Worm (Caenorhabditis elegans): Measurements from ENCODE around the gene nasp-1.
A peak's percentile ranks its signal among the peaks of the same experiment; 100 is the strongest.

Gene nasp-1

DNA sequence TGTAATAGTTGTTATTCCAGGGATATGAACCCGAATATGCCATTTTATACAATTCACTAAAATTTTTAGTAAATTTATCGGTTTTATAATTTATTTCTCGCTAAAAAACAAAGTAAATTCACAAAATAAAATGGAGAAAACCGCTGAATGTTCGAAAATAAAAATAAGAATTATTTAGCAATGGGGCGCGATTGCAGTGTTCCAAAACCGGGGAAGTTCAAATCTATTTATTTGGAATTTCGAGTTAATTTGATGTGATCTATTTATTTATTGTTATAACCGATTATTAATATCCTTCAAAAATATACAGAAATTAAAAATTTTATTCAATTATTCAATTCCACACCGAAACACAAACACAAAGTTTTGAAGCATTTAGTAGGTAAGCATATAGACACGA is 26.1 kb downstream of the nasp-1 start, which contains the start of gene F40F8.11:
TSS of gene F40F8.11 (minus strand) at position 49 of the 400 bp plus-strand sequence.
- TF ChIP-seq cnd-1 (tag; optimal IDR thresholded peaks at IDR 0.05) (no peak), mls-2 (tag; optimal IDR thresholded peaks at IDR 0.05) (no peak), M03D4.4 (tag; optimal IDR thresholded peaks at IDR 0.05) (no peak), lsy-2 (tag; optimal IDR thresholded peaks at IDR 0.05) (peak; percentile 59), tbx-8 (GFP tag; optimal IDR thresholded peaks at IDR 0.05) (no peak), ces-1 (GFP tag; optimal IDR thresholded peaks at IDR 0.05) (peak; percentile 6), ceh-39 (tag; optimal IDR thresholded peaks at IDR 0.05) (peak; percentile 4), unc-120 (tag; optimal IDR thresholded peaks at IDR 0.05; ENCODE audit: poor library complexity, severe bottlenecking) (peak; percentile 27), bed-3 (GFP tag; optimal IDR thresholded peaks at IDR 0.05) (no peak), zip-8 (tag; optimal IDR thresholded peaks at IDR 0.05) (no peak), nhr-237 (tag; optimal IDR thresholded peaks at IDR 0.05) (peak; percentile 3), blmp-1 (tag; optimal IDR thresholded peaks at IDR 0.05) (peak; percentile 4), ceh-43 (GFP tag; optimal IDR thresholded peaks at IDR 0.05) (no peak), hlh-1 (tag; optimal IDR thresholded peaks at IDR 0.05) (no peak)

DNA sequence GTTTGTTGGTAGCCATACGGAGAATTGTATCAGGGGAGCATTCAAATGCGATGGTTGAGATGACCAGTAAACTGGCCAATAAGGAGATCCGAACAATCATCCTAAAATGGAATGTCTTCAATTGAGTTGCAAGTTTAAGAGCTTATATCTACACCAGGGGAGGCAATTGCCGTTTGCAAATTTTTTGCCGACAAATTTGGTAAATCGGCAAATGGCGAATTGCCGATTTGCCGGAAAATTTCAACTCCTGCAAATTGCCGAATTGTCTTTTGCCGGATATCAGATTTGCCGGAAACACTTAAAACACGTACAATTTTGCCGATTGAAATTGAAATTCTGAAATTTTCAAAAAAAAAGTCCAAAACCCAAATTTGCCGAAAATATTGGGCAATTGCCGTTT is 28.4 kb downstream of the nasp-1 start, which contains the start of gene F40F8.5:
TSS of gene F40F8.5 (minus strand) at position 101 of the 400 bp plus-strand sequence.
- TF ChIP-seq nhr-12 (tag; optimal IDR thresholded peaks at IDR 0.05) = no peak
- TF ChIP-seq lsy-2 (tag; optimal IDR thresholded peaks at IDR 0.05) = no peak
- TF ChIP-seq unc-62 (GFP tag; optimal IDR thresholded peaks at IDR 0.05) = no peak
- TF ChIP-seq ces-1 (GFP tag; optimal IDR thresholded peaks at IDR 0.05) = no peak
- TF ChIP-seq mab-5 (tag; optimal IDR thresholded peaks at IDR 0.05) = no peak
- no peak for TF ChIP-seq mls-2 (tag; optimal IDR thresholded peaks at IDR 0.05)
- no peak for TF ChIP-seq drap-1 (GFP tag; optimal IDR thresholded peaks at IDR 0.05)
- no peak for TF ChIP-seq ham-2 (GFP tag; optimal IDR thresholded peaks at IDR 0.05)
- no peak for TF ChIP-seq sem-2 (GFP tag; optimal IDR thresholded peaks at IDR 0.05)
- TF ChIP-seq cnd-1 (tag; optimal IDR thresholded peaks at IDR 0.05) = no peak
- TF ChIP-seq lin-13 (tag; optimal IDR thresholded peaks at IDR 0.05) = no peak
- TF ChIP-seq mep-1 (tag; optimal IDR thresholded peaks at IDR 0.05) = no peak
- TF ChIP-seq lin-32 (GFP tag; optimal IDR thresholded peaks at IDR 0.05) = no peak
- no peak for TF ChIP-seq blmp-1 (tag; optimal IDR thresholded peaks at IDR 0.05)
- TF ChIP-seq bed-3 (GFP tag; optimal IDR thresholded peaks at IDR 0.05) = no peak
- TF ChIP-seq sptf-1 (tag; optimal IDR thresholded peaks at IDR 0.05) = no peak
- no peak for TF ChIP-seq snpc-4 (tag; optimal IDR thresholded peaks at IDR 0.05)

DNA sequence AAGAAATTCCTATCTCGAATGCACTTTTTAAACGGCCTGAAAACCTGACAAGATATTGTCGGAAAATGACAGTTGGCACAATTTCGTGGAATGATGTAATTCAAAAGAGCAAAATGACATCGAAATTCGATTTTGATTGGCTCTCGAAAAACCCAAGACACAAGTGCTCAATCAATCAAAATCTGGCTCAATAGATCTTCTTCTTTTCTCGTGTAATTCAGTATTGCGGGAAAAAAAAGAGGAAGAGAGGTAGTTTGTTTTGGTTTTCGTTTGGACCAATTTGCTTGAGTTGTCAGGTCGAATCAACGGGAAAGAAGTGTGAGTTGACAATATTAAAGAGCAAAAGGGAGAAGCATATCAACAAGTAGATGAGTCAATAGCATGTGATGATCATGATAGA is 29.4 kb downstream of the nasp-1 start:
- TF ChIP-seq unc-62 (GFP tag; optimal IDR thresholded peaks at IDR 0.05) (peak; percentile 78), nhr-76 (tag; optimal IDR thresholded peaks at IDR 0.05) (no peak)

DNA sequence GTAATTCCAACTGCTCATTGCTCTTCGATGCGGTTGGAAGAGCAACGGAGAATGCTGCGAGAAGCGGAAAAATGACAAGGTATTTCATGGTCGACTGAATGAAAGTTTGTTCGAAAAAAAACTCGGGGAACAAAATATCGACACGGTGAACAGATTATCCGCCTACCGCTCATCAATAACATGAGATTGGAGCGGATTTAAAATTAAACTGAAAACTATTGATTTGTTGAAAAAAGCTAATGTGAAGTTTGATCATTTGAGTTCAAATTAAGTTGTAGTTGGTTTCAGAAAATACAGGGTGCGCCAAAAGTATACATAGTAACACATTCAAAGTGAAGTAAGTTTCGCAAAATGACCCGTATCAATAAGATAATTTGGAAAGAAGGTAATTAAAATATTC is 33.7 kb downstream of the nasp-1 start, which contains the start of gene F40F8.4:
TSS of gene F40F8.4 (minus strand) at position 101 of the 400 bp plus-strand sequence.
- TF ChIP-seq ceh-83 (GFP tag; optimal IDR thresholded peaks at IDR 0.05) (no peak), nhr-76 (tag; optimal IDR thresholded peaks at IDR 0.05) (no peak), lin-32 (GFP tag; optimal IDR thresholded peaks at IDR 0.05) (no peak), blmp-1 (tag; optimal IDR thresholded peaks at IDR 0.05) (no peak), cnd-1 (tag; optimal IDR thresholded peaks at IDR 0.05) (no peak), ceh-39 (tag; optimal IDR thresholded peaks at IDR 0.05) (no peak), pha-4 (tag; optimal IDR thresholded peaks at IDR 0.05) (no peak), ces-1 (GFP tag; optimal IDR thresholded peaks at IDR 0.05) (no peak), flh-1 (GFP tag; optimal IDR thresholded peaks at IDR 0.05) (no peak), unc-39 (tag; optimal IDR thresholded peaks at IDR 0.05) (no peak), M03D4.4 (tag; optimal IDR thresholded peaks at IDR 0.05) (no peak)

DNA sequence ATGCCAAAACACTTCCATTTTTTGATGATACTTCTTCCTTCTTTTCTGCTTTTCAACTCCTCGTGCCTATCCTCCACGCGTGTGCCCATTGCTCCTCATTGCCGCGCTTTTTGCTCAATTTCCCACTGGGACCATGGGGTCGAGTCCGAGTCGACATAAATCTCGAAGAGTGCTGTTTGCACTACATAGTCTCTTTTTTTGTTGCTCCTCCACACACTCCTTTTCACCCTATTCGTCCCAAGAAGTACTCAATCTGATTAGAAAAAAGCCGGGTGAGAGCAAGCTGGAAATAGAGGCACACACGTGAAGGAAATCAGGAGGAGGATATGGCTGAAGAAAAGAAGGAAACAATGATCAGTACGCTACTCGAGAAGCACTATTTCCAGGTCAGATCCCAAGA is 36.2 kb downstream of the nasp-1 start, which contains the start of gene arrd-6:
TSS of gene arrd-6 (plus strand) at position 169 of the 400 bp plus-strand sequence.
- TF ChIP-seq unc-39 (tag; optimal IDR thresholded peaks at IDR 0.05) (no peak), tbx-8 (GFP tag; optimal IDR thresholded peaks at IDR 0.05) (no peak), sem-2 (GFP tag; optimal IDR thresholded peaks at IDR 0.05) (no peak), mls-2 (tag; optimal IDR thresholded peaks at IDR 0.05) (no peak), mab-5 (tag; optimal IDR thresholded peaks at IDR 0.05) (no peak), ham-2 (GFP tag; optimal IDR thresholded peaks at IDR 0.05) (no peak), nhr-2 (tag; optimal IDR thresholded peaks at IDR 0.05) (no peak), nhr-28 (tag; optimal IDR thresholded peaks at IDR 0.05) (no peak), ceh-43 (GFP tag; optimal IDR thresholded peaks at IDR 0.05) (no peak), ztf-11 (tag; optimal IDR thresholded peaks at IDR 0.05) (no peak), blmp-1 (tag; optimal IDR thresholded peaks at IDR 0.05) (no peak), cnd-1 (tag; optimal IDR thresholded peaks at IDR 0.05) (no peak)
